Worm (Caenorhabditis elegans) whole organism, L4/young adult: ENCODE data around the gene sru-29.

ENCODE experiments used
- W03F9.2 ChIP-seq: fragments of 150-350 bp; optimal IDR thresholded peaks from 2 replicates; lab custom pipeline; 2014; ENCODE audit warnings: missing biosample characterization, missing genetic modification characterization
- dao-5 ChIP-seq: sonication (generic microtip); optimal IDR thresholded peaks from 2 replicates; lab custom pipeline; 2016; ENCODE audit warnings: missing genotype, missing genetic modification characterization, moderate library complexity, missing compliant biosample characterization
- him-1 ChIP-seq: sonication (generic microtip); optimal IDR thresholded peaks from 2 replicates; lab custom pipeline; 2016; ENCODE audit warnings: missing genotype, missing genetic modification reagents, missing genetic modification characterization, missing compliant biosample characterization

- TF ChIP-seq him-1 = no peak
- TF ChIP-seq dao-5 = no peak
- TF ChIP-seq W03F9.2 (tag; lab: Kevin White, UChicago) = no peak
These were observed 35.5 kb upstream of the sru-29 start, which contains the start of gene F46B6.12 for ce11 chrV:9775734-9776133.
